Worm (Caenorhabditis elegans) whole organism, L2 larva: ENCODE results near the gene H13N06.7.
A peak's percentile ranks its signal among the peaks of the same experiment; 100 is the strongest.

Experiments used
- R02D3.7 ChIP-seq: fragments of 150-350 bp; optimal IDR thresholded peaks from 2 replicates; lab custom pipeline; 2014; ENCODE audit warnings: missing biosample characterization, missing genetic modification characterization
- crh-2 ChIP-seq: sonication (generic microtip); optimal IDR thresholded peaks from 2 replicates; lab custom pipeline; 2017; ENCODE audit warnings: missing biosample characterization, missing genetic modification characterization
- fos-1 ChIP-seq: fragments of 150-350 bp; optimal IDR thresholded peaks from 2 replicates; lab custom pipeline; 2014; ENCODE audit warnings: missing biosample characterization, missing genetic modification characterization
- lsy-2 ChIP-seq, 2 experiments: fragments of 150-350 bp in 1 of 2; sonication (generic microtip) in 1 of 2; optimal IDR thresholded peaks; 2 replicates each; lab custom pipeline; 2014 to 2017; ENCODE audit warnings: missing biosample characterization in 2 of 2, missing genetic modification characterization in 2 of 2
- mab-5 ChIP-seq: fragments of 150-350 bp; optimal IDR thresholded peaks from 2 replicates; lab custom pipeline; 2014; ENCODE audit warnings: missing biosample characterization, missing genetic modification characterization
- nhr-10 ChIP-seq: sonication (generic microtip); optimal IDR thresholded peaks from 2 replicates; lab custom pipeline; 2017; ENCODE audit warnings: missing biosample characterization, missing genetic modification characterization
- nhr-129 ChIP-seq: fragments of 150-350 bp; optimal IDR thresholded peaks from 2 replicates; lab custom pipeline; 2014; ENCODE audit warnings: missing biosample characterization, missing genetic modification characterization
- nhr-6 ChIP-seq: fragments of 150-350 bp; optimal IDR thresholded peaks from 2 replicates; lab custom pipeline; 2014; ENCODE audit warnings: missing biosample characterization, missing genetic modification characterization
- sma-9 ChIP-seq, 2 experiments: fragments of 150-350 bp in 1 of 2; sonication (generic microtip) in 1 of 2; optimal IDR thresholded peaks; 2 replicates each; lab custom pipeline; 2014 to 2016; ENCODE audit warnings: missing genetic modification characterization in 2 of 2, mild to moderate bottlenecking in 1 of 2, missing biosample characterization in 1 of 2, missing compliant biosample characterization in 1 of 2, missing genetic modification reagents in 1 of 2, moderate library complexity in 1 of 2
- snpc-4 ChIP-seq: fragments of 150-350 bp; optimal IDR thresholded peaks from 2 replicates; lab custom pipeline; 2014; ENCODE audit warnings: missing biosample characterization, missing genetic modification characterization
- unc-55 ChIP-seq: fragments of 150-350 bp; sonication (generic microtip); optimal IDR thresholded peaks from 3 replicates; lab custom pipeline; 2014; ENCODE audit warnings: missing biosample characterization, missing genetic modification reagents, missing genetic modification characterization
- ztf-11 ChIP-seq: sonication (generic microtip); optimal IDR thresholded peaks from 2 replicates; lab custom pipeline; 2017; ENCODE audit warnings: missing biosample characterization, missing genetic modification characterization

H13N06.7 gene

DNA sequence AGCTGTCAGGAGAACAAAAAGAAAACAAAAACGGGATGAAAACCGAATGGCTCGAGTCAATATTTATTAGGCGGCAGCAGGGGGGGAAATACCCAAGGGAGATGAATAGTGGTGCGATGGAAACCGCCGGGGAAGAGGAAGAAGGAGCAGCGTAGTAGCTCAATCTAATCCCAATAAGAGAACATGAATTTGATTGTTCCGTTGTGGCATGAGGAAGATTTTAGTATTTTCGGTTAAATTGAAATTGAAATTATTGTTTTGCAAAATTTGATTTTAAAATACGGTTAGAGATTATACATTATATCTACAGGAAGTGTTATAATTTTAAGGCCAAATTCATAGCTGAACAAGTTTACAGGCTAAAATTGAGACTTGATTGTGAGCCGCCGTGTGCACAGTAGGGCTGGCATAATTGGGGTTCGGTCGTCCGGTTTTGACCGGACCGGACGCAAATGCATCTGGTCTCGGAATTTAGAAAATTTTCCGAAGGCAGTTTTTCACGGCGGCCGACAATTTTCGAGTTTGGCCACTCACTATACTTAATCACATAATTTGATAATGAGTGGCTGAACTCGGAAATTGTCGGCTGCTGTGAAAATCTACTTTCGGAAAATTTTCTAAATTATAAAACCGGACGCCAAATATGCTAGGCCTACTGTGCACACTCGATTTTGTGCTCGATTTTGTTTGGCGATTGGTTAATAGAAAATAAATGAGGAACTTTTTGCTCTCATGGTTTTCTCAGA is 49.3 kb downstream of the H13N06.7 start:
- no peak for TF ChIP-seq nhr-6
- TF ChIP-seq snpc-4 (tag; lab: Kevin White, UChicago): peak; percentile 2
- TF ChIP-seq ztf-11 (tag; lab: Kevin White, UChicago): no peak

DNA sequence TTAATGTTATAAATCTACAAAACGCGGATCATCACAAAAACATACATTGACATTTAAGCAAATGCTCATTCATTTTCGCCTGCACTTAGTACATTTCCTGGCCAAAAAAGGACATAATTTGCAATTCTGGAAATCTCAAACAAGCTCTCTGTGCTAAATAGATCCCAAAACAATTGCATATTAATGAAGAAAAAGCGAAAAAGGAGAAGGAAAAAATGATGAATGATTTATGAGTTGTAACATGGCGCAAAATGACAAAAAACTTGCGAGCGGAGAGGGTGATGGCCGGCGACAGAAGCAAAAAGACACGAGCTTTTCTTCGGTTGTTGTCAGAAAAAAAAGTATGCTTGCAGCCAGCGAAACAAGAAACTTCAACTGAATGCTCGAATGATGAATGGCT is 52.0 kb downstream of the H13N06.7 start:
- TF ChIP-seq nhr-129: no peak
- peak; percentile 15 for TF ChIP-seq crh-2 (tag; lab: Kevin White, UChicago)
- peak; percentile 57 for TF ChIP-seq unc-55 (GFP tag; lab: Kevin White, UChicago)
- TF ChIP-seq sma-9 (GFP tag; optimal IDR thresholded peaks at IDR 0.05; lab: Kevin White, UChicago): peak; percentile 19
- TF ChIP-seq sma-9 (tag; optimal IDR thresholded peaks at IDR 0.05; lab: Kevin White, UChicago): no peak
- TF ChIP-seq mab-5 (tag; lab: Kevin White, UChicago): peak; percentile 15
- TF ChIP-seq fos-1 (tag; lab: Kevin White, UChicago): no peak
- TF ChIP-seq R02D3.7 (tag; lab: Kevin White, UChicago): no peak
- peak in 1 of 2 experiments; percentile 21 for TF ChIP-seq lsy-2 (tag; optimal IDR thresholded peaks at IDR 0.05; lab: Kevin White, UChicago)
- TF ChIP-seq nhr-10 (tag; lab: Kevin White, UChicago): no peak
